Worm (Caenorhabditis elegans): Measurements from ENCODE around the gene H06I04.6.

ce11 chrIII:3110614-3111013 is 46.5 kb upstream of the H06I04.6 start:
- no peak for TF ChIP-seq sma-9 (GFP tag; optimal IDR thresholded peaks at IDR 0.05)
- no peak for TF ChIP-seq sma-9 (tag; optimal IDR thresholded peaks at IDR 0.05)
- TF ChIP-seq ZK546.5 (tag; optimal IDR thresholded peaks at IDR 0.05), result no peak
- TF ChIP-seq unc-62 (GFP tag; optimal IDR thresholded peaks at IDR 0.05), result no peak
- no peak for TF ChIP-seq lsy-2 (tag; optimal IDR thresholded peaks at IDR 0.05)
- no peak for TF ChIP-seq alr-1 (tag; optimal IDR thresholded peaks at IDR 0.05)
- no peak for TF ChIP-seq lin-39 (tag; optimal IDR thresholded peaks at IDR 0.05)
- TF ChIP-seq ztf-11 (tag; optimal IDR thresholded peaks at IDR 0.05), result no peak
- TF ChIP-seq ama-1 (optimal IDR thresholded peaks at IDR 0.05), result no peak
- TF ChIP-seq peb-1 (tag; optimal IDR thresholded peaks at IDR 0.05), result no peak

Data from whole organism, L2 larva.